Worm (Caenorhabditis elegans) whole organism, early embryonic: ENCODE measurements around the gene nhr-187.

Source experiments
- B0310.2 ChIP-seq: sonication (generic microtip); optimal IDR thresholded peaks from 2 replicates; lab custom pipeline; 2016; ENCODE audit warnings: mild to moderate bottlenecking, missing genetic modification characterization, missing compliant biosample characterization
- F13C5.2 ChIP-seq: sonication (generic microtip); optimal IDR thresholded peaks from 2 replicates; lab custom pipeline; 2017; ENCODE audit warnings: mild to moderate bottlenecking, missing genetic modification characterization, inconsistent platforms, missing compliant biosample characterization
- ama-1 ChIP-seq: fragments of 150-350 bp; optimal IDR thresholded peaks from 2 replicates; lab custom pipeline; 2014
- ceh-13 ChIP-seq: fragments of 200-800 bp; sonication (Bioruptor generic); optimal IDR thresholded peaks from 2 replicates; lab custom pipeline; 2018; ENCODE audit warnings: mild to moderate bottlenecking, missing genetic modification characterization, missing compliant biosample characterization
- ets-7 ChIP-seq: sonication (generic microtip); optimal IDR thresholded peaks from 2 replicates; lab custom pipeline; 2016; ENCODE audit warnings: missing genotype, missing genetic modification characterization, missing compliant biosample characterization
- flt-1 ChIP-seq: fragments of 200-800 bp; sonication (Bioruptor generic); IDR thresholded peaks from 2 replicates; pipeline ENCODE4 v1.3.6; 2022; ENCODE audit warnings: missing genetic modification characterization, missing compliant biosample characterization
- hmbx-1 ChIP-seq: sonication (generic microtip); optimal IDR thresholded peaks from 2 replicates; lab custom pipeline; 2016; ENCODE audit warnings: mild to moderate bottlenecking, missing genetic modification characterization, missing compliant biosample characterization
- hmg-4 ChIP-seq: fragments of 200-800 bp; sonication (Bioruptor generic); optimal IDR thresholded peaks from 2 replicates; lab custom pipeline; 2018; ENCODE audit warnings: mild to moderate bottlenecking, missing genetic modification characterization, missing compliant biosample characterization
- hnd-1 ChIP-seq: sonication (generic microtip); optimal IDR thresholded peaks from 2 replicates; lab custom pipeline; 2016; ENCODE audit warnings: missing genetic modification characterization, missing compliant biosample characterization
- pes-1 ChIP-seq: fragments of 200-800 bp; sonication (Bioruptor generic); IDR thresholded peaks from 2 replicates; pipeline ENCODE4 v1.3.6; 2022; ENCODE audit warnings: missing genetic modification reagents, missing genetic modification characterization, missing compliant biosample characterization
- scrt-1 ChIP-seq: fragments of 200-800 bp; sonication (Bioruptor generic); IDR thresholded peaks from 2 replicates; pipeline ENCODE4 v1.3.6; 2022; ENCODE audit warnings: missing genetic modification characterization, missing compliant biosample characterization
- sea-1 ChIP-seq: fragments of 200-800 bp; sonication (Bioruptor generic); conservative IDR thresholded peaks from 2 replicates; pipeline ENCODE4 v1.3.6; 2022; ENCODE audit warnings: missing genetic modification characterization, missing compliant biosample characterization
- tbx-11 ChIP-seq: fragments of 200-800 bp; sonication (Bioruptor generic); IDR thresholded peaks from 2 replicates; pipeline ENCODE4 v1.3.6; 2022; ENCODE audit warnings: missing genetic modification characterization, missing compliant biosample characterization
- tbx-37 ChIP-seq: fragments of 200-800 bp; sonication (Bioruptor generic); conservative IDR thresholded peaks from 2 replicates; pipeline ENCODE4 v1.3.6; 2022; ENCODE audit warnings: missing genetic modification reagents, missing genetic modification characterization, missing compliant biosample characterization

DNA sequence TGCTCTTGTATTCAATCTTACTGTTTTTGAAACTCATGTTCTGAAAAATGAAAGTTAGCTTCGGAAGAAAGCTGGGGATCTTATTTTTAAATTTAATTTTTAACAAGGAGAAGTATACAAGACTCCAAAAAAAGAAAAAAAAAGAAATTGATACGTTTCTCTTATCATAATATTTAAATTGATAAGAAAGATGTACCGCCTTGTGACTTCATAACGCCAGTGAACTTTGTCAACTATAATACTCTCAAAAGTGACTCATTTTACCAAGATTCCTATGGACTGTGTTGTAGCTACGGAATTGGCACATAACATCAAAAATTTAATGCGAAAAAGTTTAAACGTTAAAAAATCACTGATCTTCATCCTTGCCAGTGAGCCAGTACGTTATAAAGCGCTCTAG lies 11.0 kb downstream of the nhr-187 start:
- no peak for TF ChIP-seq tbx-37 (GFP tag; lab: Robert Waterston, UW)
- no peak for TF ChIP-seq sea-1 (GFP tag; lab: Robert Waterston, UW)
- TF ChIP-seq hmbx-1: no peak
- TF ChIP-seq ama-1 (lab: Kevin White, UChicago): no peak
- no peak for TF ChIP-seq scrt-1
- no peak for TF ChIP-seq ets-7 (tag; lab: Kevin White, UChicago)
- TF ChIP-seq F13C5.2: no peak
- no peak for TF ChIP-seq ceh-13 (GFP tag; lab: Kevin White, UChicago)
- TF ChIP-seq B0310.2 (tag; lab: Kevin White, UChicago): no peak
- no peak for TF ChIP-seq tbx-11 (GFP tag; lab: Robert Waterston, UW)
- TF ChIP-seq hnd-1 (tag; lab: Kevin White, UChicago): no peak
- no peak for TF ChIP-seq pes-1 (GFP tag; lab: Robert Waterston, UW)
- TF ChIP-seq hmg-4: no peak
- no peak for TF ChIP-seq flt-1 (GFP tag; lab: Robert Waterston, UW)
